Worm (Caenorhabditis elegans): ENCODE results near the gene Y47D3A.20.

The Y47D3A.20 gene

DNA sequence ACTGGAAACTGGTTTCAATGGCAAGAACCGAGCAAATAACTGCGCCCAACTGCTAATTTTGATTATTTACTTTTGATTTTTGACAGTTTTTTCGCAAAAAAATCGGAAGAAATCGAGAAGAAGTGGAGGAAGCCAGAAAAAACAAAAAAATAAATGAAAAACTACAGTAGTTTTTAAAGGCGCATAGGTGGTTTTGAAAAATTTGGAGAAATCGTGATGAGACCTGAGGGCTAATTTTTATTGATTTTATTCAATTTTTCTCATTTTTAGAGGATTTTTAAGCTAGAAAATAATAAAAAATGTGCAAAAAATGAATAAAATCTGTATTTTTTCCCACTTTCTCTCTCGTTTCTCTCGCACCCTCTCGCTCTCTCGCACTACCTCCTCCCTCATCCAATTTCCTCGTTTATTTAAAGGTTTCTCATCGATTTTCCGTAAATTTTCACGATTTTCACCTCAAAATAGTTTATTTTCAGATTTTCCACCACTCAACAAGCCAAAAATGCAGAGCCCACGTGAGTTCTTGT lies at the start of gene Y47D3A.20:
Y47D3A.20 (plus strand) TSS at position 477 of the 527 bp plus-strand sequence.
- peak; percentile 41 for TF ChIP-seq ces-1 (GFP tag; optimal IDR thresholded peaks at IDR 0.05)
- TF ChIP-seq ham-2 (GFP tag; optimal IDR thresholded peaks at IDR 0.05), result no peak

DNA sequence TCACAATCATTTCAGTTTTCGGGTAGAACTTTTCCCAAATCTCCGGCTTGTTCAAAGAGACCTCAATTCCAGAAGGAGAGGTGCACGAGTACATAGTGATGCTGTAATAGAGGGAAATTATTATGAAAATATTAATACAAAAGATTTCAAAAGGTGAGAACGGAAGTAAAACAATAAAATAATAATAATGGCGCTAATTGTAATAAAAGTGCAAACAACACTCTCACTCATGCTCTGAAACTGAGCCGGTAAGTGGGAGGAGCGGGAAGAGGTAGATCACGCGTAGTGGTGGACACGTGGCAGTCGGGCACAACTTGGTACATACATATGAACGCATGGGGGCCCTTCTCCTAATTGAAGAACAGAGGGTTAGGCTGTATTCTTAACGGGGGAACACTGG lies 47.8 kb upstream of the Y47D3A.20 start, which contains the start of gene tbx-37:
tbx-37 (minus strand) TSS at position 101 of the 400 bp plus-strand sequence.
- TF ChIP-seq flh-1 (GFP tag; optimal IDR thresholded peaks at IDR 0.05), result no peak
- no peak for TF ChIP-seq pha-4 (tag; optimal IDR thresholded peaks at IDR 0.05)
- TF ChIP-seq cnd-1 (tag; optimal IDR thresholded peaks at IDR 0.05), result no peak
- no peak for TF ChIP-seq unc-62 (GFP tag; optimal IDR thresholded peaks at IDR 0.05)
- no peak for TF ChIP-seq mls-2 (tag; optimal IDR thresholded peaks at IDR 0.05)
- no peak for TF ChIP-seq ceh-39 (tag; optimal IDR thresholded peaks at IDR 0.05)
- no peak for TF ChIP-seq blmp-1 (tag; optimal IDR thresholded peaks at IDR 0.05)
- no peak for TF ChIP-seq lin-32 (GFP tag; optimal IDR thresholded peaks at IDR 0.05)
- TF ChIP-seq lsy-2 (tag; optimal IDR thresholded peaks at IDR 0.05), result no peak
- no peak for TF ChIP-seq bed-3 (GFP tag; optimal IDR thresholded peaks at IDR 0.05)
- TF ChIP-seq ceh-43 (GFP tag; optimal IDR thresholded peaks at IDR 0.05), result no peak
- TF ChIP-seq M03D4.4 (tag; optimal IDR thresholded peaks at IDR 0.05), result no peak
- no peak for TF ChIP-seq unc-39 (tag; optimal IDR thresholded peaks at IDR 0.05)

DNA sequence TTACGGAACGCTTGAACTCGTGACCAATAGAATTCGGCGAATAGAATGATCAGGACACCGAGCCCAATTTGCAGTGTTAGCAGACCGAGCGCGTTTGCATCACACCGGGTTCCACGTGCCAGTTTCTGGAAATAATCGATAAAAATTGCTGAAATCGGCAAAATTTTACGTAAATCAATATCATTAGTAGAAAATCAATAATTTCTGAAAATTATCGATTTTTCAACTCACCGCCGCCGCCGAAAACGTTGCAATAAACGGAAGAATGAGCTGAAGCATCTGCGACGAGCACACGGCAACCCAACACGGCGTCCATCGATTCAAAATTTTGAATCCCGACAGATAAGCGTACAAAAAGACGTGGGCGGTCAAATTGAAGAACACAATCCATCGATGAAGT lies 44.3 kb upstream of the Y47D3A.20 start:
- TF ChIP-seq mab-5 (tag; optimal IDR thresholded peaks at IDR 0.05) (no peak), flh-1 (GFP tag; optimal IDR thresholded peaks at IDR 0.05) (no peak), nhr-76 (tag; optimal IDR thresholded peaks at IDR 0.05) (no peak), lin-32 (GFP tag; optimal IDR thresholded peaks at IDR 0.05) (no peak), ceh-83 (GFP tag; optimal IDR thresholded peaks at IDR 0.05) (no peak), nhr-2 (tag; optimal IDR thresholded peaks at IDR 0.05) (no peak), ztf-11 (tag; optimal IDR thresholded peaks at IDR 0.05) (no peak), mep-1 (tag; optimal IDR thresholded peaks at IDR 0.05) (no peak), zip-8 (tag; optimal IDR thresholded peaks at IDR 0.05) (no peak), elt-1 (tag; optimal IDR thresholded peaks at IDR 0.05; ENCODE audit: borderline replicate concordance, insufficient read depth) (no peak)

DNA sequence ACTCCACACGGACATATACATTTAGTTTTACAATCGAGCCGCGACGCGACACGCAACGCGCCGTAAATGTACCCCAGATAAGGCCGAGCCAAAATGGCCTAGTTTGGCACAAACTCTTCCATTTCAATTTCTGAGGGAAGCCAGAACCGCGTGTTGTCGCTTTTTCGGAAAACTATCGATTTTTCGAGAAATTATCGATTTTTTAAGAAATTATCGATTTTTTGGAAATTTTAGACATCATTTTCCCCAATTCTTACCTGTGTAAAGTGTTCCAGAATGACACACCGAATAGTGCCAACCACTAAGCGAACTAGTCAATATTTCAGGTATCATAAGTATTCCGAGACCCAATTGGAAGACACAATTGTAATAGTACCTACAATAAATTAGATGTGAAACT lies 43.5 kb upstream of the Y47D3A.20 start:
- no peak for TF ChIP-seq pha-4 (tag; optimal IDR thresholded peaks at IDR 0.05)
- no peak for TF ChIP-seq ces-1 (GFP tag; optimal IDR thresholded peaks at IDR 0.05)
- no peak for TF ChIP-seq lin-13 (tag; optimal IDR thresholded peaks at IDR 0.05)
- no peak for TF ChIP-seq ztf-11 (tag; optimal IDR thresholded peaks at IDR 0.05)
- TF ChIP-seq drap-1 (GFP tag; optimal IDR thresholded peaks at IDR 0.05), result no peak
- no peak for TF ChIP-seq mls-2 (tag; optimal IDR thresholded peaks at IDR 0.05)

DNA sequence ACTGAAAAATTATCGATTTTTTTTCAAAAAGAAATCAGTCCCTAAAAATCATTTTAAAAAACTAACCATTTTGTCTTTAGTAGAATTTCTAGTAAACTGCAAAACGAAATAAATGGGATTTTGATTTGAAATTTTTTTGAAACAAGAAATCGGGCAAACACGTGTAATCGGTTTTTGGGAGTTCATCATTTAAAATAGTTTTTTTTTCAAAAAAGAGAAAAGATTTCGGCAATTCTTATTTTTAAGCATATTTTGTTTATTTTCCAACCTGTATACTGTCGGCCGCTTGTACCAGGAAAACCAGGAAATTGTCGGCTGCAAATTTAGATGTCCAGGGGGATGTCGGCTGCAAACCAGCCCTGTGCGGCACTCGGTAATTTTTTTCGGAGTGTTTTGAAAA lies 42.9 kb upstream of the Y47D3A.20 start, which contains the start of gene elo-8:
elo-8 (minus strand) TSS at position 101 of the 400 bp plus-strand sequence.
- no peak for TF ChIP-seq mab-5 (tag; optimal IDR thresholded peaks at IDR 0.05)
- TF ChIP-seq M03D4.4 (tag; optimal IDR thresholded peaks at IDR 0.05), result no peak
- no peak for TF ChIP-seq sem-2 (GFP tag; optimal IDR thresholded peaks at IDR 0.05)
- TF ChIP-seq elt-1 (tag; optimal IDR thresholded peaks at IDR 0.05; ENCODE audit: borderline replicate concordance, insufficient read depth), result no peak

DNA sequence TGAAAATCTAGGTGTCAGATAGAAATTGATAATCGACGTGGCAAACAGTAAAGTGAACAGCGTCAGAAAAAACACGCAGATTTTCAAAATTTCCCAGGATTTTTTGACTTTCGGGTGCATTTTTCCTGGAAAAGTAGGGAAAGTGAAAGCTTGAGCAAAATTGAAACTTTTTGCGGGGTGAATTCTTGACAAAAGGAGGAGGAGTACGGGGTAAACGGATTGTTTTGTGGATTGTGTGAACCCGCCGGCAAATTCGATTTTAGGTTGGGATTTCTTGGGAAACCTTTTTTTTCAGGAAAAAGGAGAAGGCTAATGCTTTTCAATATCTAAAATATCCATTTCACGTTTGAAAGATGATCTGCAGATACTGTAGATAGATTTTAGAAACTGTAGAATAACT lies 40.1 kb upstream of the Y47D3A.20 start, which contains the start of gene Y47D3A.34:
Y47D3A.34 (minus strand) TSS at position 120 of the 400 bp plus-strand sequence.
- TF ChIP-seq lin-32 (GFP tag; optimal IDR thresholded peaks at IDR 0.05) (no peak), ces-1 (GFP tag; optimal IDR thresholded peaks at IDR 0.05) (peak; percentile 52)

DNA sequence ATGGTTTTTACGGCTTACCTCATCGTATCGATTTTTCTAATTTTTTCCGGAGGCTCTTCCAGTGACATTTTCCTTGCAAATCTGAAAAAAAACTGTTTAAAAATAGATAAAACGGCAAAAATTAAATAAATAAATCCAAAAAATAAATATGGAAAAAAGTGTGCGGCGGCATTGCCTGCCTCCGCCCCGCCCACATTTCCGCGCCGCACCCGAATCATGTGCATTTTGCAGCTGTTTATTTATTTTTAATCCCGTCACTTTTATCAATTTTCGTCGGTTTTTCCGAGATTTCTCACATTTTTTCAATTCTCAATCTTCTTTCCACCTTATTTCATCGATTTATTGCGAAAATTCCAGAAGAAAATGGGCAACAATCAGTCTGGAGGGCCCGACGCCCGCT lies 38.1 kb upstream of the Y47D3A.20 start, which contains the start of the genes Y47D3A.14 and aakb-2:
Y47D3A.14 (minus strand) TSS at position 81 of the 400 bp plus-strand sequence.
aakb-2 (plus strand) TSS at position 356 of the 400 bp plus-strand sequence.
- no peak for TF ChIP-seq blmp-1 (tag; optimal IDR thresholded peaks at IDR 0.05)
- peak; percentile 57 for TF ChIP-seq mls-2 (tag; optimal IDR thresholded peaks at IDR 0.05)
- no peak for TF ChIP-seq lin-32 (GFP tag; optimal IDR thresholded peaks at IDR 0.05)
- TF ChIP-seq unc-39 (tag; optimal IDR thresholded peaks at IDR 0.05), result no peak
- no peak for TF ChIP-seq ham-2 (GFP tag; optimal IDR thresholded peaks at IDR 0.05)
- TF ChIP-seq ceh-39 (tag; optimal IDR thresholded peaks at IDR 0.05), result no peak
- no peak for TF ChIP-seq nhr-28 (tag; optimal IDR thresholded peaks at IDR 0.05)
- no peak for TF ChIP-seq ztf-11 (tag; optimal IDR thresholded peaks at IDR 0.05)
- TF ChIP-seq nhr-76 (tag; optimal IDR thresholded peaks at IDR 0.05), result no peak
- no peak for TF ChIP-seq unc-62 (GFP tag; optimal IDR thresholded peaks at IDR 0.05)
- peak; percentile 8 for TF ChIP-seq ces-1 (GFP tag; optimal IDR thresholded peaks at IDR 0.05)
- no peak for TF ChIP-seq tbx-8 (GFP tag; optimal IDR thresholded peaks at IDR 0.05)
- TF ChIP-seq unc-120 (tag; optimal IDR thresholded peaks at IDR 0.05; ENCODE audit: poor library complexity, severe bottlenecking), result peak; percentile 48
- TF ChIP-seq snpc-4 (tag; optimal IDR thresholded peaks at IDR 0.05), result no peak
- TF ChIP-seq hlh-1 (tag; optimal IDR thresholded peaks at IDR 0.05), result peak; percentile 25
- peak; percentile 77 for TF ChIP-seq ceh-83 (GFP tag; optimal IDR thresholded peaks at IDR 0.05)
- TF ChIP-seq sptf-1 (tag; optimal IDR thresholded peaks at IDR 0.05), result peak; percentile 69
- no peak for TF ChIP-seq zip-8 (tag; optimal IDR thresholded peaks at IDR 0.05)
- no peak for TF ChIP-seq ceh-43 (GFP tag; optimal IDR thresholded peaks at IDR 0.05)
- no peak for TF ChIP-seq elt-1 (tag; optimal IDR thresholded peaks at IDR 0.05; ENCODE audit: borderline replicate concordance, insufficient read depth)
- TF ChIP-seq bed-3 (GFP tag; optimal IDR thresholded peaks at IDR 0.05), result peak; percentile 11
- TF ChIP-seq nhr-12 (tag; optimal IDR thresholded peaks at IDR 0.05), result no peak
- TF ChIP-seq pha-4 (tag; optimal IDR thresholded peaks at IDR 0.05), result peak; percentile 44
- TF ChIP-seq cnd-1 (tag; optimal IDR thresholded peaks at IDR 0.05), result no peak
- TF ChIP-seq M03D4.4 (tag; optimal IDR thresholded peaks at IDR 0.05), result peak; percentile 78
- no peak for TF ChIP-seq nhr-237 (tag; optimal IDR thresholded peaks at IDR 0.05)
- peak; percentile 15 for TF ChIP-seq mab-5 (tag; optimal IDR thresholded peaks at IDR 0.05)
- no peak for TF ChIP-seq flh-1 (GFP tag; optimal IDR thresholded peaks at IDR 0.05)
- TF ChIP-seq sem-2 (GFP tag; optimal IDR thresholded peaks at IDR 0.05), result no peak

Data from whole organism, mixed stage, embryonic.